Worm (Caenorhabditis elegans) whole organism, L4 larva: ENCODE measurements around the gene Y55B1BL.1.

Experiments
- T20F7.1 ChIP-seq: fragments of 200-800 bp; sonication (Bioruptor generic); optimal IDR thresholded peaks from 2 replicates; lab custom pipeline; 2018; ENCODE audit warnings: mild to moderate bottlenecking, missing genetic modification characterization, missing compliant biosample characterization
- ama-1 ChIP-seq: fragments of 150-350 bp; optimal IDR thresholded peaks from 2 replicates; lab custom pipeline; 2014; ENCODE audit warnings: inconsistent platforms, mixed read lengths
- daf-16 ChIP-seq, 3 experiments: sonication (generic microtip); optimal IDR thresholded peaks; 2 replicates each; lab custom pipeline; 2016 to 2017; ENCODE audit warnings: missing genetic modification characterization in 3 of 3, missing genetic modification reagents in 3 of 3, mild to moderate bottlenecking in 2 of 3, missing compliant biosample characterization in 2 of 3, missing biosample characterization in 1 of 3, moderate library complexity in 1 of 3
- dpl-1 ChIP-seq: fragments of 150-350 bp; optimal IDR thresholded peaks from 2 replicates; lab custom pipeline; 2014; ENCODE audit warnings: missing biosample characterization, missing genetic modification reagents, missing genetic modification characterization
- fkh-10 ChIP-seq: fragments of 150-350 bp; optimal IDR thresholded peaks from 2 replicates; lab custom pipeline; 2014; ENCODE audit warnings: missing biosample characterization, missing genetic modification reagents, missing genetic modification characterization
- madf-5 ChIP-seq, 2 experiments: fragments of 200-800 bp; sonication (Bioruptor generic); IDR thresholded peaks; 2 replicates each; pipeline ENCODE4 v1.3.6; 2022; ENCODE audit warnings: missing compliant biosample characterization in 2 of 2, missing genetic modification characterization in 2 of 2
- mes-2 ChIP-seq: sonication (generic microtip); optimal IDR thresholded peaks from 2 replicates; lab custom pipeline; 2016; ENCODE audit warnings: missing genotype, mild to moderate bottlenecking, missing genetic modification characterization, missing compliant biosample characterization; ENCODE audit not compliant: poor library complexity, severe bottlenecking
- nhr-28 ChIP-seq: fragments of 150-350 bp; optimal IDR thresholded peaks from 2 replicates; lab custom pipeline; 2014; ENCODE audit warnings: missing biosample characterization, missing genetic modification characterization
- pha-4 ChIP-seq, 2 experiments: fragments of 150-350 bp in 1 of 2; fragments of 200-800 bp in 1 of 2; sonication (Bioruptor generic) in 1 of 2; IDR thresholded peaks in 1 of 2; optimal IDR thresholded peaks in 1 of 2; 2 replicates each; pipeline versions ENCODE4 v1.3.6 to Lab custom; 2014 to 2022; ENCODE audit warnings: missing genetic modification characterization in 2 of 2, missing genetic modification reagents in 2 of 2, missing biosample characterization in 1 of 2, missing compliant biosample characterization in 1 of 2
- snpc-4 ChIP-seq: fragments of 150-350 bp; optimal IDR thresholded peaks from 2 replicates; lab custom pipeline; 2014; ENCODE audit warnings: missing biosample characterization, missing genetic modification characterization

DNA sequence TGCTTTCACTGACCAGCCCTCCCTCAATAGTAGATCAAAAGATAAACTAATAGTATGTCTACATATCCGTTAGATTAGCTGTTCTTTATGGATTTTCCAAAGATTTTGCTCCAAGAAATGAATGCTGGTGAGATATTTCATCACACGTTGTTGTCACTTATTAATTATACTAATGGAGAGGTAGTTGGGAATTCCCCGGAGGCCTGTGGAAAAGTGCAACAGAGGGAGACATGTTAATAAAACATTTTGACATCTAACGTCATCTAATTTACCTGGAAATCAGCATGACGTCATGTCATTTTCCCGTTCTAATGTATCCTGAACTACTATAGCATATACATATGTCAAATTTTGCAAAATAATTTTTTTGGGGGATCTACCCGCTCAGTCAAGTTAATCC is 49.2 kb upstream of the Y55B1BL.1 start:
- TF ChIP-seq pha-4 (GFP tag; IDR thresholded peaks at IDR 0.05; lab: Robert Waterston, UW) (no peak), pha-4 (tag; optimal IDR thresholded peaks at IDR 0.05; lab: Kevin White, UChicago) (no peak), ama-1 (no peak), T20F7.1 (GFP tag; lab: Kevin White, UChicago) (no peak), snpc-4 (tag; lab: Kevin White, UChicago) (no peak), daf-16 (GFP tag; optimal IDR thresholded peaks at IDR 0.05; lab: Kevin White, UChicago) (no peak), daf-16 (tag; optimal IDR thresholded peaks at IDR 0.05; lab: Kevin White, UChicago) (no peak), mes-2 (no peak), fkh-10 (no peak), madf-5 (GFP tag; IDR thresholded peaks at IDR 0.05; lab: Robert Waterston, UW) (no peak), nhr-28 (no peak), dpl-1 (no peak)
